Worm (Caenorhabditis elegans): ENCODE results near the gene T14B4.20.

ce11 chrII:6754671-6755224 is 38.0 kb downstream of the T14B4.20 start, which contains the start of the genes srx-95 and fis-1:
- no peak for TF ChIP-seq daf-12 (tag; optimal IDR thresholded peaks at IDR 0.05)
- TF ChIP-seq lin-15B (tag; optimal IDR thresholded peaks at IDR 0.05), result no peak
- no peak for TF ChIP-seq elt-3 (tag; optimal IDR thresholded peaks at IDR 0.05)
- TF ChIP-seq mdl-1 (tag; optimal IDR thresholded peaks at IDR 0.05), result no peak
- TF ChIP-seq tbx-2 (tag; optimal IDR thresholded peaks at IDR 0.05), result no peak
- no peak for TF ChIP-seq snpc-4 (tag; optimal IDR thresholded peaks at IDR 0.05)
- no peak for TF ChIP-seq pqm-1 (tag; optimal IDR thresholded peaks at IDR 0.05)
- no peak for TF ChIP-seq zag-1 (tag; optimal IDR thresholded peaks at IDR 0.05)
- no peak for TF ChIP-seq nhr-77 (tag; optimal IDR thresholded peaks at IDR 0.05)
- no peak for TF ChIP-seq pha-4 (tag; optimal IDR thresholded peaks at IDR 0.05)
- no peak for TF ChIP-seq eor-1 (tag; optimal IDR thresholded peaks at IDR 0.05)
- TF ChIP-seq unc-39 (tag; optimal IDR thresholded peaks at IDR 0.05), result no peak
- TF ChIP-seq nhr-25 (tag; optimal IDR thresholded peaks at IDR 0.05), result no peak
- TF ChIP-seq ZK546.5 (tag; optimal IDR thresholded peaks at IDR 0.05), result no peak
